Fruit fly (Drosophila melanogaster): ENCODE measurements around the gene Meltrin.
A peak's percentile ranks its signal among the peaks of the same experiment; 100 is the strongest.

DNA sequence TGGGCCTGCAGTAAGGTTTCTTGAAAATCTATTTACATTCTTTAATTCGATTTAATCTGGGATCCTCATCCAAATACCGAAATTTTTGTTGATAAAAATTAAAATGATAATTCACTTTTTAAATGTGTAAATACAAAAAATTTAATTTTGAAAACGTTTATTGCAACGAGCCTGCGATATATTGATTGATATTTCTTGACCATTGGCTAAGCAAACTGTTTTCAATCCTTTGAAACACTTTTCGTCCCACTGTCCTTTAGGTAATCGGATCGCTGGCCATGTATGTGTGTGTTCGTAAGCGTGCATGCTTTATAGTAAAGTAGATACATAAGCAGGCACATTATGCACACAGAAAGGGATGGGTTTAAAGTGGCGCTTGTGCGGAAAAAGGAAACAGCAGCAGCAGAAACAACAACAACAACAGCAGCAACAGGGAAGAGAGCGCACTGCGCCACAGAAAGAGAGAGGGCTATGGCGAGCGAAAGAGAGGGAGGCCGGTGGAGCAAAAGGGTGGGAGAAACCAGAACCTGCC is 72.9 kb downstream of the Meltrin start:
- TF ChIP-seq Sp1 (GFP tag; optimal IDR thresholded peaks at IDR 0.05) (peak; percentile 75), Hr83 (GFP tag; optimal IDR thresholded peaks at IDR 0.05; ENCODE audit: poor library complexity, severe bottlenecking) (no peak), lola (GFP tag; optimal IDR thresholded peaks at IDR 0.05) (no peak), dl (GFP tag; optimal IDR thresholded peaks at IDR 0.05; ENCODE audit: insufficient read depth in 1 of 2, partially characterized antibody in 2 of 2) (peak; percentile 37 to 58), br (GFP tag; optimal IDR thresholded peaks at IDR 0.05) (peak; percentile 75)
